Worm (Caenorhabditis elegans) whole organism, L4/young adult: ENCODE results near the gene str-256.

Source experiments
- W03F9.2 ChIP-seq: fragments of 150-350 bp; optimal IDR thresholded peaks from 2 replicates; lab custom pipeline; 2014; ENCODE audit warnings: missing biosample characterization, missing genetic modification characterization
- dao-5 ChIP-seq: sonication (generic microtip); optimal IDR thresholded peaks from 2 replicates; lab custom pipeline; 2016; ENCODE audit warnings: missing genotype, missing genetic modification characterization, moderate library complexity, missing compliant biosample characterization
- him-1 ChIP-seq: sonication (generic microtip); optimal IDR thresholded peaks from 2 replicates; lab custom pipeline; 2016; ENCODE audit warnings: missing genotype, missing genetic modification reagents, missing genetic modification characterization, missing compliant biosample characterization

ce11 chrV:487980-488379 is 13.2 kb downstream of the str-256 start:
- TF ChIP-seq dao-5 (tag; lab: Kevin White, UChicago) = no peak
- no peak for TF ChIP-seq him-1 (tag; lab: Kevin White, UChicago)
- no peak for TF ChIP-seq W03F9.2 (tag; lab: Kevin White, UChicago)
